Fruit fly (Drosophila melanogaster) whole organism, embryonic: ENCODE data around the gene NimC2.

Experiments
- Atf-2 ChIP-seq: fragments of 200-800 bp; sonication (Bioruptor generic); optimal IDR thresholded peaks from 2 replicates; lab custom pipeline; 2016; ENCODE audit warnings: missing biosample characterization, missing genetic modification characterization
- B-H2 ChIP-seq: fragments of 200-800 bp; sonication (Bioruptor generic); optimal IDR thresholded peaks from 2 replicates; lab custom pipeline; 2018; ENCODE audit warnings: missing biosample characterization, mild to moderate bottlenecking, missing genetic modification characterization
- BEAF-32 ChIP-seq: fragments of 200-800 bp; sonication (Bioruptor generic); optimal IDR thresholded peaks from 3 replicates; lab custom pipeline; 2017; ENCODE audit warnings: missing biosample characterization, missing genetic modification characterization, mild to moderate bottlenecking, moderate library complexity, missing genetic modification reagents
- Bdp1 ChIP-seq: fragments of 200-800 bp; sonication (Bioruptor generic); optimal IDR thresholded peaks from 3 replicates; lab custom pipeline; 2016; ENCODE audit warnings: missing biosample characterization, missing genetic modification characterization
- Bteb2 ChIP-seq: fragments of 200-800 bp; sonication (Bioruptor generic); optimal IDR thresholded peaks from 2 replicates; lab custom pipeline; 2016; ENCODE audit warnings: missing biosample characterization, missing genetic modification characterization
- CG12071 ChIP-seq: fragments of 200-800 bp; sonication (Bioruptor generic); optimal IDR thresholded peaks from 3 replicates; lab custom pipeline; 2018; ENCODE audit warnings: missing biosample characterization, mild to moderate bottlenecking, missing genetic modification characterization
- CG14965 ChIP-seq: fragments of 200-800 bp; sonication (Bioruptor generic); optimal IDR thresholded peaks from 2 replicates; lab custom pipeline; 2016; ENCODE audit warnings: missing biosample characterization, missing genetic modification characterization, borderline replicate concordance
- CG17912 ChIP-seq: fragments of 200-800 bp; sonication (Bioruptor generic); optimal IDR thresholded peaks from 2 replicates; lab custom pipeline; 2018; ENCODE audit warnings: missing biosample characterization, mild to moderate bottlenecking, missing genetic modification characterization
- CG3838 ChIP-seq: fragments of 200-800 bp; sonication (Bioruptor generic); optimal IDR thresholded peaks from 3 replicates; lab custom pipeline; 2016; ENCODE audit warnings: missing biosample characterization, missing genetic modification characterization
- CG4707 ChIP-seq: fragments of 200-800 bp; sonication (Bioruptor generic); optimal IDR thresholded peaks from 2 replicates; lab custom pipeline; 2018; ENCODE audit warnings: missing biosample characterization, mild to moderate bottlenecking, missing genetic modification characterization, moderate library complexity
- CG5180 ChIP-seq: fragments of 200-800 bp; sonication (Bioruptor generic); optimal IDR thresholded peaks from 3 replicates; lab custom pipeline; 2017; ENCODE audit warnings: missing biosample characterization, missing genetic modification characterization, mild to moderate bottlenecking, moderate library complexity, missing genetic modification reagents
- CG6689 ChIP-seq: fragments of 200-800 bp; sonication (Bioruptor generic); IDR thresholded peaks from 2 replicates; pipeline ENCODE4 v1.3.6; 2022; ENCODE audit warnings: missing biosample characterization, missing genetic modification characterization
- CG7556 ChIP-seq: fragments of 200-800 bp; sonication (Bioruptor generic); optimal IDR thresholded peaks from 2 replicates; lab custom pipeline; 2017; ENCODE audit warnings: missing biosample characterization, mild to moderate bottlenecking, missing genetic modification characterization
- CG7839 ChIP-seq: fragments of 200-800 bp; sonication (Bioruptor generic); optimal IDR thresholded peaks from 3 replicates; lab custom pipeline; 2018; ENCODE audit warnings: missing biosample characterization, mild to moderate bottlenecking, missing genetic modification characterization, moderate library complexity
- CG7928 ChIP-seq: fragments of 200-800 bp; sonication (Bioruptor generic); optimal IDR thresholded peaks from 2 replicates; lab custom pipeline; 2017; ENCODE audit warnings: missing biosample characterization, mild to moderate bottlenecking, missing genetic modification characterization
- CG8765 ChIP-seq: fragments of 200-800 bp; sonication (Bioruptor generic); IDR thresholded peaks from 2 replicates; pipeline ENCODE4 v1.3.6; 2022; ENCODE audit warnings: missing biosample characterization, missing genetic modification characterization
- CG9609 ChIP-seq: fragments of 200-800 bp; sonication (Bioruptor generic); optimal IDR thresholded peaks from 3 replicates; lab custom pipeline; 2016; ENCODE audit warnings: missing biosample characterization, missing genetic modification characterization
- CG9797 ChIP-seq: fragments of 200-800 bp; sonication (Bioruptor generic); optimal IDR thresholded peaks from 3 replicates; lab custom pipeline; 2018; ENCODE audit warnings: missing biosample characterization, mild to moderate bottlenecking, missing genetic modification characterization
- Fer1 ChIP-seq: fragments of 200-800 bp; sonication (Bioruptor generic); optimal IDR thresholded peaks from 2 replicates; lab custom pipeline; 2017; ENCODE audit warnings: missing biosample characterization, mild to moderate bottlenecking, missing genetic modification characterization
- Mad ChIP-seq: fragments of 200-800 bp; sonication (Bioruptor generic); optimal IDR thresholded peaks from 2 replicates; lab custom pipeline; 2016; ENCODE audit warnings: missing biosample characterization, missing genetic modification characterization
- Mes4 ChIP-seq: fragments of 200-800 bp; sonication (Bioruptor generic); optimal IDR thresholded peaks from 2 replicates; lab custom pipeline; 2016; ENCODE audit warnings: missing biosample characterization, missing genetic modification characterization
- NC2α ChIP-seq: fragments of 200-800 bp; sonication (Bioruptor generic); optimal IDR thresholded peaks from 2 replicates; lab custom pipeline; 2016; ENCODE audit warnings: missing biosample characterization, missing genetic modification characterization
- TFAM ChIP-seq: fragments of 200-800 bp; sonication (Bioruptor generic); optimal IDR thresholded peaks from 2 replicates; lab custom pipeline; 2017; ENCODE audit warnings: missing biosample characterization, missing genetic modification characterization, inconsistent platforms
- Xrp1 ChIP-seq: fragments of 200-800 bp; sonication (Bioruptor generic); IDR thresholded peaks from 2 replicates; pipeline ENCODE4 v1.3.6; 2022; ENCODE audit warnings: missing biosample characterization, missing genetic modification characterization
- ac ChIP-seq: fragments of 200-800 bp; sonication (Bioruptor generic); optimal IDR thresholded peaks from 3 replicates; lab custom pipeline; 2017; ENCODE audit warnings: missing biosample characterization, mild to moderate bottlenecking, missing genetic modification characterization
- ap ChIP-seq: fragments of 200-800 bp; sonication (Bioruptor generic); IDR thresholded peaks from 2 replicates; pipeline ENCODE4 v1.3.6; 2022; ENCODE audit warnings: missing biosample characterization, missing genetic modification characterization
- bcd ChIP-seq: fragments of 200-800 bp; sonication (Bioruptor generic); optimal IDR thresholded peaks from 2 replicates; lab custom pipeline; 2017; ENCODE audit warnings: missing biosample characterization, mild to moderate bottlenecking, missing genetic modification characterization
- btn ChIP-seq: fragments of 200-800 bp; sonication (Bioruptor generic); optimal IDR thresholded peaks from 2 replicates; lab custom pipeline; 2016; ENCODE audit warnings: missing biosample characterization, missing genetic modification characterization
- chif ChIP-seq, 2 experiments: fragments of 200-800 bp; sonication (Bioruptor generic); optimal IDR thresholded peaks; 3 replicates each; lab custom pipeline; 2016; ENCODE audit warnings: missing biosample characterization in 2 of 2, missing genetic modification characterization in 2 of 2
- cwo ChIP-seq: fragments of 200-800 bp; sonication (Bioruptor generic); optimal IDR thresholded peaks from 3 replicates; lab custom pipeline; 2017; ENCODE audit warnings: missing biosample characterization, missing genetic modification characterization, mild to moderate bottlenecking, moderate library complexity, missing genetic modification reagents
- danr ChIP-seq: fragments of 200-800 bp; sonication (Bioruptor generic); IDR thresholded peaks from 2 replicates; pipeline ENCODE4 v1.3.6; 2022; ENCODE audit warnings: missing biosample characterization, missing genetic modification characterization
- dmrt99B ChIP-seq: fragments of 200-800 bp; sonication (Bioruptor generic); optimal IDR thresholded peaks from 2 replicates; lab custom pipeline; 2018; ENCODE audit warnings: missing biosample characterization, mild to moderate bottlenecking, missing genetic modification characterization, moderate library complexity
- eve ChIP-seq, 2 experiments: fragments of >200 bp; optimal IDR thresholded peaks; 2 replicates each; lab custom pipeline; 2017; ENCODE audit warnings: missing biosample characterization in 2 of 2, missing genetic modification characterization in 2 of 2
- gce ChIP-seq: fragments of 200-800 bp; sonication (Bioruptor generic); IDR thresholded peaks from 3 replicates; pipeline ENCODE4 v1.3.6; 2022; ENCODE audit warnings: missing biosample characterization, missing genetic modification characterization
- gro ChIP-seq: fragments of 200-800 bp; sonication (Bioruptor generic); optimal IDR thresholded peaks from 2 replicates; lab custom pipeline; 2016; ENCODE audit warnings: missing biosample characterization, missing genetic modification characterization
- gsb-n ChIP-seq: fragments of 200-800 bp; sonication (Bioruptor generic); optimal IDR thresholded peaks from 3 replicates; lab custom pipeline; 2018; ENCODE audit warnings: missing biosample characterization, mild to moderate bottlenecking, missing genetic modification characterization
- hkb ChIP-seq, 2 experiments: fragments of 200-800 bp in 1 of 2; fragments of >200 bp in 1 of 2; sonication (Bioruptor generic) in 1 of 2; IDR thresholded peaks in 1 of 2; optimal IDR thresholded peaks in 1 of 2; 2 replicates each; pipeline versions ENCODE4 v1.3.6 to Lab custom; 2017 to 2022; ENCODE audit warnings: missing biosample characterization in 1 of 2, missing genetic modification characterization in 1 of 2
- inv ChIP-seq: fragments of 200-800 bp; sonication (Bioruptor generic); IDR thresholded peaks from 2 replicates; pipeline ENCODE4 v1.3.6; 2022; ENCODE audit warnings: missing biosample characterization, missing genetic modification characterization; ENCODE audit not compliant: partially characterized antibody
- lab ChIP-seq: fragments of 200-800 bp; sonication (Bioruptor generic); optimal IDR thresholded peaks from 3 replicates; lab custom pipeline; 2017; ENCODE audit warnings: missing biosample characterization, missing genetic modification characterization, mild to moderate bottlenecking, moderate library complexity, missing genetic modification reagents
- luna ChIP-seq: fragments of 200-800 bp; sonication (Bioruptor generic); optimal IDR thresholded peaks from 2 replicates; lab custom pipeline; 2016; ENCODE audit warnings: missing biosample characterization, missing genetic modification characterization
- maf-S ChIP-seq: fragments of 200-800 bp; sonication (Bioruptor generic); optimal IDR thresholded peaks from 2 replicates; lab custom pipeline; 2016; ENCODE audit warnings: missing biosample characterization, missing genetic modification characterization
- nerfin-2 ChIP-seq: fragments of 200-800 bp; sonication (Bioruptor generic); IDR thresholded peaks from 2 replicates; pipeline ENCODE4 v1.3.6; 2022; ENCODE audit warnings: missing biosample characterization, missing genetic modification characterization; ENCODE audit not compliant: partially characterized antibody
- pum ChIP-seq: fragments of 200-800 bp; sonication (Bioruptor generic); optimal IDR thresholded peaks from 2 replicates; lab custom pipeline; 2016; ENCODE audit warnings: missing biosample characterization, missing genetic modification characterization
- sd ChIP-seq: fragments of 200-800 bp; sonication (Bioruptor generic); optimal IDR thresholded peaks from 3 replicates; lab custom pipeline; 2018; ENCODE audit warnings: missing biosample characterization, mild to moderate bottlenecking, missing genetic modification characterization, moderate library complexity
- sob ChIP-seq: fragments of 200-800 bp; sonication (Bioruptor generic); IDR thresholded peaks from 2 replicates; pipeline ENCODE4 v1.3.6; 2022; ENCODE audit warnings: missing biosample characterization, missing genetic modification characterization
- toy ChIP-seq: fragments of 200-800 bp; sonication (Bioruptor generic); IDR thresholded peaks from 2 replicates; pipeline ENCODE4 v1.3.6; 2022; ENCODE audit warnings: missing biosample characterization, missing genetic modification characterization
- twi ChIP-seq: fragments of 200-800 bp; optimal IDR thresholded peaks from 2 replicates; lab custom pipeline; 2019; ENCODE audit warnings: missing biosample characterization, mild to moderate bottlenecking, missing genetic modification characterization, moderate library complexity
- unpg ChIP-seq: fragments of 200-800 bp; sonication (Bioruptor generic); optimal IDR thresholded peaks from 3 replicates; lab custom pipeline; 2018; ENCODE audit warnings: missing biosample characterization, mild to moderate bottlenecking, missing genetic modification characterization, moderate library complexity
- zf30C ChIP-seq: fragments of 200-800 bp; sonication (Bioruptor generic); optimal IDR thresholded peaks from 3 replicates; lab custom pipeline; 2018; ENCODE audit warnings: missing biosample characterization, mild to moderate bottlenecking, missing genetic modification characterization

NimC2 gene

DNA sequence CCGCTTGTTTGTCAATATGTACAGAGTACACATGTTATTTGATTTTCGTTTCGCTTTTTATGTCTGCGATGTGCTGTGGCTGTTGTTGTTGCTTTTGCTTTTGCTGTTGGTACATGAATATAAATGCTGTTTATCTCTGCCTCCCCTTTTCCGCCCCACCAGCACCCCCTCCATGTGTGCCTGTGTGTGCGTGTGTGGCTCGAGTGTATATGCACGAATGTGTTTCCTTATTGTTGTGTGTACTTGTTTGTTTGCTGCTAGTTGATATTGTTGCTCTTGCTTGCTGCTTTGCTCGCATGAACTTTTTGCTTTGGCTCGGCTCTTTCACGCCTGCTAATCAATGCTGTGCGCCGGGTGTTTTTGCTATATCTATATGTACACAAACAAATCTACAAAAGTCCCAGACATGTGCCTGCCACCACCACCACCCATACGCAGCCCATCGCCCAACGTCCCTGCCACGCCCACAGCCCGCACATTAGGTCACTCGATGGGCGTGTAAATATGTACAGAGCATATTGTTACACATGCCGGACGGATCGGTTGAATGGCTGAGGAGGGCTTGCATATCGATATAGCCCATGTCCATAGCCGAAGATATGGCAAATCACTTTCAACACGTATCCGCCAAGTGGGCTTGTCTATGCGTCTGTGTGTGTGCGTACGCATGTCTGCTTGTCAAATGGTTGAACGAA lies 44.3 kb downstream of the NimC2 start (continued):
- TF ChIP-seq Xrp1 (GFP tag; lab: Robert Waterston, UW) (peak; percentile 99), CG9609 (GFP tag; lab: Kevin White, UChicago) (peak; percentile 99), danr (GFP tag; lab: Robert Waterston, UW) (peak; percentile 98), cwo (GFP tag; lab: Kevin White, UChicago) (peak; percentile 97), twi (tag; lab: Kevin White, UChicago) (peak; percentile 99), CG7839 (tag; lab: Kevin White, UChicago) (peak; percentile 95), sob (GFP tag; lab: Robert Waterston, UW) (peak; percentile 99), Mad (GFP tag; lab: Kevin White, UChicago) (peak; percentile 99), unpg (GFP tag; lab: Kevin White, UChicago) (peak; percentile 98), nerfin-2 (GFP tag; lab: Robert Waterston, UW) (no peak), Fer1 (peak; percentile 99), gsb-n (tag; lab: Kevin White, UChicago) (peak; percentile 100), hkb (optimal IDR thresholded peaks at IDR 0.05; lab: Kevin White, UChicago) (no peak), hkb (GFP tag; IDR thresholded peaks at IDR 0.05; lab: Robert Waterston, UW) (peak; percentile 99), CG7556 (peak; percentile 99), BEAF-32 (GFP tag; lab: Kevin White, UChicago) (peak; percentile 42), Mes4 (GFP tag; lab: Kevin White, UChicago) (peak; percentile 100), ac (GFP tag; lab: Kevin White, UChicago) (peak; percentile 100), ap (GFP tag; lab: Robert Waterston, UW) (peak; percentile 98), CG4707 (GFP tag; lab: Kevin White, UChicago) (peak; percentile 99), Bteb2 (GFP tag; lab: Kevin White, UChicago) (peak; percentile 98), Atf-2 (GFP tag; lab: Kevin White, UChicago) (peak; percentile 99), CG3838 (GFP tag; lab: Kevin White, UChicago) (peak; percentile 100), bcd (GFP tag; lab: Kevin White, UChicago) (peak; percentile 99), TFAM (GFP tag; lab: Kevin White, UChicago) (peak; percentile 97), CG17912 (GFP tag; lab: Kevin White, UChicago) (peak; percentile 100), luna (peak; percentile 97), gce (GFP tag; lab: Robert Waterston, UW) (peak; percentile 100), CG9797 (GFP tag; lab: Kevin White, UChicago) (peak; percentile 85), zf30C (peak; percentile 71), Bdp1 (GFP tag; lab: Kevin White, UChicago) (peak; percentile 96), toy (GFP tag; lab: Robert Waterston, UW) (peak; percentile 97), CG5180 (GFP tag; lab: Kevin White, UChicago) (peak; percentile 96), CG14965 (GFP tag; lab: Kevin White, UChicago) (peak; percentile 96), CG6689 (GFP tag; lab: Robert Waterston, UW) (peak; percentile 97), CG7928 (GFP tag; lab: Kevin White, UChicago) (peak; percentile 85), B-H2 (peak; percentile 99), pum (GFP tag; lab: Kevin White, UChicago) (peak; percentile 97), NC2α (GFP tag; lab: Kevin White, UChicago) (peak; percentile 100), lab (peak; percentile 100), sd (tag; lab: Kevin White, UChicago) (peak; percentile 98), CG8765 (GFP tag; lab: Robert Waterston, UW) (peak; percentile 87), chif (GFP tag; optimal IDR thresholded peaks at IDR 0.05; lab: Kevin White, UChicago) (peak; percentile 99 to 100), dmrt99B (peak; percentile 98), CG12071 (peak; percentile 100), eve (GFP tag; optimal IDR thresholded peaks at IDR 0.05; lab: Kevin White, UChicago) (peak; percentile 49 to 98), inv (GFP tag; lab: Robert Waterston, UW) (no peak), maf-S (GFP tag; lab: Kevin White, UChicago) (peak; percentile 99), btn (peak; percentile 99), gro (GFP tag; lab: Kevin White, UChicago) (peak; percentile 98)
